Worm (Caenorhabditis elegans): ENCODE data around the gene Y46G5A.22.

Y46G5A.22 gene

DNA sequence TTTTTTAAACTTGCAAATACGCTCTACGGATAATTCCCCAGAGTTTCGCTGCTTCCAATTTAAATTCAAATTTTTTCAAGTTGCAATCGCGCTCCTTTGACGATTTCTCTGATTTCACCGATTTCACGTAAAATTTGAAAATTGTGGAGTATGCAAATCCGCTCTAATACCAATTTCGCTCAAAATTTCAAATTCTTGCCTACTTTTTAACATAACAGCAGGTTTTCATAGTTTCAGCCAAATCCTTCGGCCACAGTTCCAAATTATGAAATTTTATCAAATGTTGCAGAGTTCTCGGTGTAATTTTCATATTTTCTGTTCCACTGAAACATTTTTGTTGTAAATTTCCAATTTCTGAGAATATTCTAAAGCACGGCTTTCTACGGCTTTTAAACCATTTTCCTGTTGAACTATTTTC, 30.5 kb downstream of the Y46G5A.22 start, which contains the start of gene alkb-7:
Gene alkb-7 (minus strand): TSS at position 323 of the 418 bp plus-strand sequence.
- no peak for TF ChIP-seq ccch-3 (GFP tag; optimal IDR thresholded peaks at IDR 0.05)
- TF ChIP-seq gei-17 (GFP tag; optimal IDR thresholded peaks at IDR 0.05): no peak
- no peak for TF ChIP-seq dpff-1 (tag; optimal IDR thresholded peaks at IDR 0.05)
- peak; percentile 38 for TF ChIP-seq repo-1 (tag; optimal IDR thresholded peaks at IDR 0.05)
- no peak for TF ChIP-seq ets-4 (GFP tag; optimal IDR thresholded peaks at IDR 0.05)
- no peak for TF ChIP-seq lir-1 (GFP tag; conservative IDR thresholded peaks at IDR 0.05)
- TF ChIP-seq Y53F4B.3 (GFP tag; IDR thresholded peaks at IDR 0.05): no peak
- TF ChIP-seq athp-1 (tag; optimal IDR thresholded peaks at IDR 0.05): peak; percentile 3
- peak; percentile 50 for TF ChIP-seq mcd-1 (GFP tag; IDR thresholded peaks at IDR 0.05)
- TF ChIP-seq nfya-1 (tag; optimal IDR thresholded peaks at IDR 0.05; ENCODE audit: borderline replicate concordance, insufficient read depth): no peak
- no peak for TF ChIP-seq snpc-1.1 (tag; optimal IDR thresholded peaks at IDR 0.05; ENCODE audit: insufficient read depth)
- peak; percentile 40 for TF ChIP-seq lin-54 (GFP tag; optimal IDR thresholded peaks at IDR 0.05)
- 0 out of 2 replicates have a peak, but pooled peaks have one; percentile 26 for TF ChIP-seq cebp-2 (GFP tag; IDR thresholded peaks at IDR 0.05)
- TF ChIP-seq F37B4.10 (GFP tag; IDR thresholded peaks at IDR 0.05): no peak
- peak; percentile 32; the same call in 1 of the 2 replicates for TF ChIP-seq hsf-1 (GFP tag; IDR thresholded peaks at IDR 0.05)
- TF ChIP-seq F22D6.2 (tag; optimal IDR thresholded peaks at IDR 0.05): no peak
- peak; percentile 33; the same call in 1 of the 2 replicates for TF ChIP-seq dox-1 (GFP tag; IDR thresholded peaks at IDR 0.05)
- TF ChIP-seq Y53G8AR.9 (GFP tag; conservative IDR thresholded peaks at IDR 0.05): 0 out of 2 replicates have a peak, but pooled peaks have one; percentile 11
- TF ChIP-seq hlh-26 (GFP tag; conservative IDR thresholded peaks at IDR 0.05): no peak
- no peak for TF ChIP-seq F39B2.1 (GFP tag; IDR thresholded peaks at IDR 0.05)
- peak; percentile 50; the same call in 1 of the 2 replicates for TF ChIP-seq cebp-1 (GFP tag; IDR thresholded peaks at IDR 0.05)
- peak; percentile 84 for TF ChIP-seq cebp-1 (tag; optimal IDR thresholded peaks at IDR 0.05)
- TF ChIP-seq ZK185.1 (tag; optimal IDR thresholded peaks at IDR 0.05; ENCODE audit: poor library complexity, severe bottlenecking): no peak
- TF ChIP-seq Y95B8A.8 (GFP tag; IDR thresholded peaks at IDR 0.05): peak; percentile 10; the same call in 1 of the 2 replicates
- peak; percentile 27 for TF ChIP-seq F52B5.7 (tag; optimal IDR thresholded peaks at IDR 0.05)
- no peak for TF ChIP-seq nhr-80 (tag; optimal IDR thresholded peaks at IDR 0.05)
- TF ChIP-seq ekl-4 (GFP tag; IDR thresholded peaks at IDR 0.05): no peak
- TF ChIP-seq rec-8 (tag; optimal IDR thresholded peaks at IDR 0.05): no peak
- no peak for TF ChIP-seq F49E8.2 (tag; optimal IDR thresholded peaks at IDR 0.05; ENCODE audit: insufficient read depth)
- TF ChIP-seq Y67H2A.10 (GFP tag; conservative IDR thresholded peaks at IDR 0.05): no peak
- TF ChIP-seq ceh-79 (tag; optimal IDR thresholded peaks at IDR 0.05): no peak
- TF ChIP-seq F57A8.1 (GFP tag; optimal IDR thresholded peaks at IDR 0.05): no peak
- peak; percentile 6 for TF ChIP-seq tbp1 (GFP tag; optimal IDR thresholded peaks at IDR 0.05)
- TF ChIP-seq sptf-2 (GFP tag; optimal IDR thresholded peaks at IDR 0.05): no peak
- no peak for TF ChIP-seq D2030.7 (GFP tag; IDR thresholded peaks at IDR 0.05)
- no peak for TF ChIP-seq ceh-58 (GFP tag; IDR thresholded peaks at IDR 0.05)
- TF ChIP-seq T26A5.8 (tag; optimal IDR thresholded peaks at IDR 0.05): no peak
- TF ChIP-seq nhr-90 (tag; optimal IDR thresholded peaks at IDR 0.05): no peak
- no peak for TF ChIP-seq hmg-20 (GFP tag; IDR thresholded peaks at IDR 0.05)
- no peak for TF ChIP-seq egl-44 (GFP tag; IDR thresholded peaks at IDR 0.05)
- no peak for TF ChIP-seq ztf-18 (tag; optimal IDR thresholded peaks at IDR 0.05)
- TF ChIP-seq snpc-1.3 (tag; optimal IDR thresholded peaks at IDR 0.05; ENCODE audit: insufficient read depth): no peak
- TF ChIP-seq ceh-91 (GFP tag; IDR thresholded peaks at IDR 0.05): 0 out of 2 replicates have a peak, but pooled peaks have one; percentile 34
- no peak for TF ChIP-seq mes-4 (tag; optimal IDR thresholded peaks at IDR 0.05)
- TF ChIP-seq attf-3 (GFP tag; conservative IDR thresholded peaks at IDR 0.05): no peak
- TF ChIP-seq C06A6.2 (GFP tag; conservative IDR thresholded peaks at IDR 0.05): no peak
- no peak for TF ChIP-seq let-607 (tag; optimal IDR thresholded peaks at IDR 0.05)
- TF ChIP-seq mel-28 (tag; optimal IDR thresholded peaks at IDR 0.05; ENCODE audit: borderline replicate concordance): no peak
